Fruit fly (Drosophila melanogaster) whole organism, pupa: Measurements from ENCODE around the gene CG31145.

Experiments used
- CG9948 ChIP-seq: fragments of 200-800 bp; sonication (Bioruptor generic); optimal IDR thresholded peaks from 2 replicates; lab custom pipeline; 2018; ENCODE audit warnings: missing biosample characterization, mild to moderate bottlenecking, missing genetic modification characterization, moderate library complexity
- Ets98B ChIP-seq: fragments of 200-800 bp; sonication (Bioruptor generic); IDR thresholded peaks from 2 replicates; pipeline ENCODE4 v1.3.6; 2022; ENCODE audit warnings: missing biosample characterization, missing genetic modification characterization
- Pif1B ChIP-seq: fragments of 200-800 bp; sonication (Bioruptor generic); optimal IDR thresholded peaks from 3 replicates; lab custom pipeline; 2016; ENCODE audit warnings: missing biosample characterization, missing genetic modification characterization

DNA sequence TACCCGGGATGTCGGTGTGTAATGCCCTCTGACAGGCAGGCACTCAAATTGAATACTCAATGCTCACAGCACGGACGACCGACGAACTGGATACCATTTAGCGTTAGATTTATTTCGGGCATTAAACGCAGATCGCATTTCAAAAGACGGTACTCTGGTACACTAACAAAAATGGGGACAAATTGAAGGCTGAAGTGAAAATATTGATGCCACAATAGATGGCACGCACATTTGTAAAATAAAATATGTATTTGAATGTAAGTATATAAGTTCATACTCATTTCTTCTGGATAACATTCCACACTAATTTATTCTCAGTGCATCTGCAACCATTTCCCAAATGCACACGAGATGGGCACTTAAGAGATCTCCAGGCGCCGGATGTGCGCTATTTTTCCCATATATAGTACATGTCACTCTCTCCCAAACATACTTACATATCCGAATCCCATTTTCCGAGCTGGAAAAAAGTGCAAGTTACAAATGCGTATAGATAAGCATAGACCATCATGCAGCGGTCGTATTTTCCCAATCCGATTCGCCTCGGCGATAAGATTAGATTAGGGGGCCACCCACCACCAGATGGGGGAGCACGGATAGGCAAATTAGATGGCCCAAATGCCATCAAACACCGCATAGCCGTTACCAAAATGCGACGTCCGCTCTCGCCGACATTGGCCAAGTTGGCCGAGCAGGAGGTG lies 40.2 kb upstream of the CG31145 start, which contains the start of gene CG10301:
- TF ChIP-seq Ets98B (GFP tag; lab: Robert Waterston, UW), result no peak
- no peak for TF ChIP-seq CG9948 (tag; lab: Kevin White, UChicago)
- no peak for TF ChIP-seq Pif1B (GFP tag; lab: Kevin White, UChicago)
